Worm (Caenorhabditis elegans) whole organism, mixed stage, embryonic: Measurements from ENCODE around the gene F38B2.6.

Experiments used
- ces-1 ChIP-seq: fragments of 150-350 bp; optimal IDR thresholded peaks from 2 replicates; lab custom pipeline; 2014; ENCODE audit warnings: missing biosample characterization, missing genetic modification reagents, missing genetic modification characterization
- ham-2 ChIP-seq: fragments of 200-800 bp; sonication (Bioruptor generic); optimal IDR thresholded peaks from 2 replicates; lab custom pipeline; 2018; ENCODE audit warnings: mild to moderate bottlenecking, missing genetic modification characterization, missing compliant biosample characterization
- lin-13 ChIP-seq: fragments of 150-350 bp; optimal IDR thresholded peaks from 2 replicates; lab custom pipeline; 2014; ENCODE audit warnings: missing biosample characterization, missing genetic modification characterization
- mep-1 ChIP-seq: fragments of 150-350 bp; optimal IDR thresholded peaks from 2 replicates; lab custom pipeline; 2017; ENCODE audit warnings: missing biosample characterization, missing genetic modification reagents, missing genetic modification characterization, inconsistent platforms
- nhr-12 ChIP-seq: fragments of 150-350 bp; optimal IDR thresholded peaks from 2 replicates; lab custom pipeline; 2014; ENCODE audit warnings: missing biosample characterization, missing genetic modification characterization
- nhr-237 ChIP-seq: fragments of 150-350 bp; optimal IDR thresholded peaks from 2 replicates; lab custom pipeline; 2014; ENCODE audit warnings: missing biosample characterization, missing genetic modification characterization
- nhr-28 ChIP-seq: fragments of 150-350 bp; optimal IDR thresholded peaks from 2 replicates; lab custom pipeline; 2014; ENCODE audit warnings: missing biosample characterization, missing genetic modification characterization
- nhr-76 ChIP-seq: sonication (generic microtip); optimal IDR thresholded peaks from 2 replicates; lab custom pipeline; 2017; ENCODE audit warnings: missing biosample characterization, missing genetic modification characterization
- pha-4 ChIP-seq: fragments of 150-350 bp; optimal IDR thresholded peaks from 2 replicates; lab custom pipeline; 2018; ENCODE audit warnings: missing biosample characterization, missing genetic modification reagents, missing genetic modification characterization
- snpc-4 ChIP-seq: fragments of 150-350 bp; optimal IDR thresholded peaks from 2 replicates; lab custom pipeline; 2014; ENCODE audit warnings: missing biosample characterization, missing genetic modification characterization
- sptf-1 ChIP-seq: sonication (generic microtip); optimal IDR thresholded peaks from 2 replicates; lab custom pipeline; 2017; ENCODE audit warnings: mild to moderate bottlenecking, missing genetic modification characterization, moderate library complexity, missing compliant biosample characterization
- unc-62 ChIP-seq: fragments of 150-350 bp; optimal IDR thresholded peaks from 2 replicates; lab custom pipeline; 2014; ENCODE audit warnings: missing biosample characterization, missing genetic modification reagents, missing genetic modification characterization
- ztf-11 ChIP-seq: fragments of 150-350 bp; optimal IDR thresholded peaks from 2 replicates; lab custom pipeline; 2014; ENCODE audit warnings: missing biosample characterization, missing genetic modification characterization

ce11 chrX:11252429-11252828 is 28.6 kb downstream of the F38B2.6 start:
- TF ChIP-seq nhr-12 (tag; lab: Kevin White, UChicago) = no peak
- no peak for TF ChIP-seq ztf-11
- TF ChIP-seq snpc-4 (tag; lab: Kevin White, UChicago) = no peak
- TF ChIP-seq nhr-237 (tag; lab: Kevin White, UChicago) = no peak
- TF ChIP-seq pha-4 = no peak
- TF ChIP-seq mep-1 (tag; lab: Kevin White, UChicago) = peak; percentile 42
- no peak for TF ChIP-seq lin-13
- no peak for TF ChIP-seq ces-1 (GFP tag; lab: Kevin White, UChicago)
- TF ChIP-seq ham-2 (GFP tag; lab: Kevin White, UChicago) = peak; percentile 37
- TF ChIP-seq unc-62 (GFP tag; lab: Kevin White, UChicago) = no peak
- no peak for TF ChIP-seq nhr-76 (tag; lab: Kevin White, UChicago)
- no peak for TF ChIP-seq nhr-28 (tag; lab: Kevin White, UChicago)
- TF ChIP-seq sptf-1 (tag; lab: Kevin White, UChicago) = peak; percentile 73
